Fruit fly (Drosophila melanogaster) whole organism, pupa: ENCODE results near the gene TfIIFalpha.

Experiments used
- CG8301 ChIP-seq: fragments of 200-800 bp; sonication (Bioruptor generic); optimal IDR thresholded peaks from 2 replicates; lab custom pipeline; 2018; ENCODE audit warnings: missing biosample characterization, mild to moderate bottlenecking, missing genetic modification characterization
- Pif1A ChIP-seq: fragments of 200-800 bp; sonication (Bioruptor generic); optimal IDR thresholded peaks from 3 replicates; lab custom pipeline; 2016; ENCODE audit warnings: missing biosample characterization, missing genetic modification characterization
- Pif1B ChIP-seq: fragments of 200-800 bp; sonication (Bioruptor generic); optimal IDR thresholded peaks from 3 replicates; lab custom pipeline; 2016; ENCODE audit warnings: missing biosample characterization, missing genetic modification characterization
- rn ChIP-seq: fragments of 200-800 bp; sonication (Bioruptor generic); IDR thresholded peaks from 2 replicates; pipeline ENCODE4 v1.3.6; 2022; ENCODE audit warnings: missing biosample characterization, missing genetic modification characterization

DNA sequence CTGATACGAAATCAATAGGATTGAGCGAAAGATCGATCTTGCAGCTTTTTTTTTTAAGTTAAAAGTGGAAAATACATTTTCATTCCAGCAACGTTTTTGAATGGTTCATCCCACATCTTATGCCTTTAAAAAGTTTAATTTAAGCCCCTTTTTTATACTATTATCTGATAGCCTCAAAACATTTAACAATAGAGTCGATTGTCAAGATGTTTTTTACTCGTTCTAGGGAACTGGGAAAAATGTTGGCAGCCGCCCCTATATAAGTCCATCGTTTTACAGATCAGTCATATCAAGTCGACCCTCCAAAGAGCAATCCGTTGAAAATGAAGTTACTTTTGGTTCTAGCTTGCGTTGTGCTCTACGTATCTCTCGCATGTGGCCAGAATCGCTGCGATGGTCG lies 2.8 kb upstream of the TfIIFalpha start, which contains the start of gene CG42537:
- TF ChIP-seq Pif1A (GFP tag; lab: Kevin White, UChicago) (no peak), rn (GFP tag; lab: Robert Waterston, UW) (no peak), Pif1B (no peak), CG8301 (tag; lab: Kevin White, UChicago) (no peak)
